Fruit fly (Drosophila melanogaster) whole organism: ENCODE results near the gene ppk20.
A peak's percentile ranks its signal among the peaks of the same experiment; 100 is the strongest.

Experiments
- CG8478 ChIP-seq: fragments of >200 bp; optimal IDR thresholded peaks from 2 replicates; lab custom pipeline; 2018; ENCODE audit warnings: inconsistent platforms
- Dll ChIP-seq: fragments of >200 bp; optimal IDR thresholded peaks from 2 replicates; lab custom pipeline; 2017
- EcR ChIP-seq, 2 experiments: fragments of >200 bp; optimal IDR thresholded peaks; 2 replicates each; lab custom pipeline; 2017; ENCODE audit warnings: missing biosample characterization in 2 of 2, missing genetic modification characterization in 2 of 2, missing genetic modification reagents in 2 of 2
- pan ChIP-seq: fragments of >200 bp; optimal IDR thresholded peaks from 2 replicates; lab custom pipeline; 2017
- psq ChIP-seq: fragments of >200 bp; optimal IDR thresholded peaks from 2 replicates; lab custom pipeline; 2017
- usp ChIP-seq: fragments of >200 bp; optimal IDR thresholded peaks from 2 replicates; lab custom pipeline; 2017; ENCODE audit warnings: missing biosample characterization, missing genetic modification characterization, mixed read lengths

ppk20 gene

dm6 chr3R:29682152-29682600 is 13.5 kb upstream of the ppk20 start, which contains the start of the genes CG7582 and Gycalpha99B:
Gene CG7582 (minus strand): TSS chr3R:29682278.
Gene Gycalpha99B (plus strand): TSS chr3R:29682503.
- TF ChIP-seq CG8478 (lab: Kevin White, UChicago) = no peak
- TF ChIP-seq EcR (GFP tag; optimal IDR thresholded peaks at IDR 0.05; lab: Kevin White, UChicago) = no peak
- TF ChIP-seq psq (lab: Kevin White, UChicago) = no peak
- TF ChIP-seq usp = no peak
- TF ChIP-seq pan = no peak
- TF ChIP-seq Dll = peak; percentile 86

dm6 chr3R:29681241-29681640 is 12.6 kb upstream of the ppk20 start:
- no peak for TF ChIP-seq usp
- no peak for TF ChIP-seq Dll
- no peak for TF ChIP-seq pan
- no peak for TF ChIP-seq EcR (GFP tag; optimal IDR thresholded peaks at IDR 0.05; lab: Kevin White, UChicago)
- no peak for TF ChIP-seq psq (lab: Kevin White, UChicago)
- TF ChIP-seq CG8478 (lab: Kevin White, UChicago) = no peak

dm6 chr3R:29675333-29675732 is 6.7 kb upstream of the ppk20 start, which contains the start of the genes Bub3 and Cap-D2:
Gene Bub3 (minus strand): TSS chr3R:29675421.
Gene Cap-D2 (plus strand): TSS chr3R:29675651.
- TF ChIP-seq usp (no peak), pan (no peak), psq (lab: Kevin White, UChicago) (no peak), EcR (GFP tag; optimal IDR thresholded peaks at IDR 0.05; lab: Kevin White, UChicago) (no peak), Dll (no peak), CG8478 (lab: Kevin White, UChicago) (no peak)

- TF ChIP-seq EcR (GFP tag; optimal IDR thresholded peaks at IDR 0.05; lab: Kevin White, UChicago) = no peak
- TF ChIP-seq usp = no peak
- no peak for TF ChIP-seq Dll
- TF ChIP-seq psq (lab: Kevin White, UChicago) = no peak
These were observed 3.5 kb upstream of the ppk20 start, which contains the start of gene ppk19 for dm6 chr3R:29672156-29672555. Gene ppk19 (plus strand): TSS chr3R:29672456.

- no peak for TF ChIP-seq Dll
- TF ChIP-seq CG8478 (lab: Kevin White, UChicago) = no peak
- no peak for TF ChIP-seq EcR (GFP tag; optimal IDR thresholded peaks at IDR 0.05; lab: Kevin White, UChicago)
- no peak for TF ChIP-seq psq (lab: Kevin White, UChicago)
- TF ChIP-seq usp = no peak
- no peak for TF ChIP-seq pan
These were observed 2.5 kb upstream of the ppk20 start, which contains the start of gene Obp99a for dm6 chr3R:29671060-29671707. Gene Obp99a (plus strand): TSS chr3R:29671657.

- TF ChIP-seq CG8478 (lab: Kevin White, UChicago) (no peak), EcR (GFP tag; optimal IDR thresholded peaks at IDR 0.05; lab: Kevin White, UChicago) (no peak), usp (no peak), pan (no peak), Dll (no peak), psq (lab: Kevin White, UChicago) (no peak)
These were observed 4.4 kb downstream of the ppk20 start, which contains the start of gene ppk21 for dm6 chr3R:29664183-29664829. Gene ppk21 (plus strand): TSS chr3R:29664779.

dm6 chr3R:29659950-29660349 is 8.7 kb downstream of the ppk20 start, which contains the start of gene Dop1R2:
Gene Dop1R2 (minus strand): TSS chr3R:29659984.
- no peak for TF ChIP-seq usp
- no peak for TF ChIP-seq psq (lab: Kevin White, UChicago)
- no peak for TF ChIP-seq EcR (GFP tag; optimal IDR thresholded peaks at IDR 0.05; lab: Kevin White, UChicago)
- TF ChIP-seq pan = no peak
- TF ChIP-seq CG8478 (lab: Kevin White, UChicago) = no peak
- TF ChIP-seq Dll = no peak

dm6 chr3R:29651488-29651887 is 17.2 kb downstream of the ppk20 start:
- TF ChIP-seq Dll (no peak), psq (lab: Kevin White, UChicago) (no peak), pan (no peak), EcR (GFP tag; optimal IDR thresholded peaks at IDR 0.05; lab: Kevin White, UChicago) (no peak), CG8478 (lab: Kevin White, UChicago) (no peak), usp (no peak)

- TF ChIP-seq CG8478 (lab: Kevin White, UChicago) (no peak), Dll (no peak), EcR (GFP tag; optimal IDR thresholded peaks at IDR 0.05; lab: Kevin White, UChicago) (no peak), pan (no peak), psq (lab: Kevin White, UChicago) (no peak)
These were observed 42.8 kb downstream of the ppk20 start for dm6 chr3R:29625883-29626282.

- no peak for TF ChIP-seq usp
- TF ChIP-seq Dll = no peak
- TF ChIP-seq psq (lab: Kevin White, UChicago) = no peak
- no peak for TF ChIP-seq CG8478 (lab: Kevin White, UChicago)
- TF ChIP-seq EcR (GFP tag; optimal IDR thresholded peaks at IDR 0.05; lab: Kevin White, UChicago) = no peak
- no peak for TF ChIP-seq pan
These were observed 47.8 kb downstream of the ppk20 start for dm6 chr3R:29620712-29621479.

- TF ChIP-seq usp = no peak
- TF ChIP-seq Dll = peak; percentile 90
- TF ChIP-seq CG8478 (lab: Kevin White, UChicago) = no peak
- no peak for TF ChIP-seq psq (lab: Kevin White, UChicago)
- no peak for TF ChIP-seq EcR (GFP tag; optimal IDR thresholded peaks at IDR 0.05; lab: Kevin White, UChicago)
These were observed 50.0 kb downstream of the ppk20 start, which contains the start of gene CG1907 for dm6 chr3R:29618515-29619157. Gene CG1907 (plus strand): TSS chr3R:29619065.
